Worm (Caenorhabditis elegans) whole organism, L1 larva: ENCODE measurements around the gene Y113G7B.12.
A peak's percentile ranks its signal among the peaks of the same experiment; 100 is the strongest.

Source experiments
- ama-1 ChIP-seq: fragments of 150-350 bp; optimal IDR thresholded peaks from 2 replicates; lab custom pipeline; 2014
- ces-1 ChIP-seq: fragments of 150-350 bp; optimal IDR thresholded peaks from 2 replicates; lab custom pipeline; 2014; ENCODE audit warnings: missing biosample characterization, missing genetic modification reagents, missing genetic modification characterization
- dsc-1 ChIP-seq: sonication (generic microtip); optimal IDR thresholded peaks from 2 replicates; lab custom pipeline; 2016; ENCODE audit warnings: mild to moderate bottlenecking, missing genetic modification characterization, missing compliant biosample characterization
- efl-1 ChIP-seq, 4 experiments: fragments of 150-350 bp; optimal IDR thresholded peaks in 3 of 4; peaks in 1 of 4; 1 replicate in 1 of 4; 2 replicates in 3 of 4; lab custom pipeline; 2014; ENCODE audit warnings: missing biosample characterization in 2 of 4, missing genetic modification characterization in 2 of 4, missing genetic modification reagents in 2 of 4
- efl-3 ChIP-seq: fragments of 200-800 bp; sonication (Bioruptor generic); optimal IDR thresholded peaks from 2 replicates; lab custom pipeline; 2018; ENCODE audit warnings: mild to moderate bottlenecking, missing genetic modification characterization, missing compliant biosample characterization
- egl-13 ChIP-seq: sonication (generic microtip); optimal IDR thresholded peaks from 2 replicates; lab custom pipeline; 2016; ENCODE audit warnings: missing genotype, missing genetic modification reagents, missing genetic modification characterization, missing compliant biosample characterization
- elt-2 ChIP-seq: sonication (generic microtip); optimal IDR thresholded peaks from 2 replicates; lab custom pipeline; 2016; ENCODE audit warnings: missing genetic modification characterization, mild to moderate bottlenecking, inconsistent platforms, missing compliant biosample characterization, missing genetic modification reagents
- hlh-17 ChIP-seq: fragments of 200-800 bp; sonication (Bioruptor generic); optimal IDR thresholded peaks from 2 replicates; lab custom pipeline; 2018; ENCODE audit warnings: missing genetic modification characterization, mild to moderate bottlenecking, missing compliant biosample characterization, moderate library complexity, borderline replicate concordance
- hpl-2 ChIP-seq: fragments of 150-350 bp; optimal IDR thresholded peaks from 2 replicates; lab custom pipeline; 2014; ENCODE audit warnings: missing biosample characterization, missing genetic modification reagents, missing genetic modification characterization
- lin-35 ChIP-seq, 2 experiments: fragments of 150-350 bp; optimal IDR thresholded peaks; 2 replicates each; lab custom pipeline; 2014; ENCODE audit warnings: missing biosample characterization in 2 of 2, missing genetic modification characterization in 2 of 2, missing genetic modification reagents in 2 of 2
- lin-39 ChIP-seq: fragments of 150-350 bp; optimal IDR thresholded peaks from 2 replicates; lab custom pipeline; 2014; ENCODE audit warnings: missing biosample characterization, missing genetic modification reagents, missing genetic modification characterization
- lsy-2 ChIP-seq, 2 experiments: fragments of 150-350 bp; optimal IDR thresholded peaks; 2 replicates each; lab custom pipeline; 2014; ENCODE audit warnings: missing biosample characterization in 2 of 2, missing genetic modification characterization in 2 of 2
- nhr-11 ChIP-seq: fragments of 150-350 bp; optimal IDR thresholded peaks from 2 replicates; lab custom pipeline; 2014; ENCODE audit warnings: missing biosample characterization, missing genetic modification characterization
- nhr-71 ChIP-seq: sonication (generic microtip); optimal IDR thresholded peaks from 2 replicates; lab custom pipeline; 2016; ENCODE audit warnings: mild to moderate bottlenecking, missing genetic modification characterization, moderate library complexity, missing compliant biosample characterization
- nhr-84 ChIP-seq: sonication (generic microtip); optimal IDR thresholded peaks from 2 replicates; lab custom pipeline; 2017; ENCODE audit warnings: missing biosample characterization, missing genetic modification characterization
- ztf-4 ChIP-seq: fragments of 150-350 bp; optimal IDR thresholded peaks from 2 replicates; lab custom pipeline; 2014; ENCODE audit warnings: missing biosample characterization, missing genetic modification characterization

Y113G7B.12 gene

DNA sequence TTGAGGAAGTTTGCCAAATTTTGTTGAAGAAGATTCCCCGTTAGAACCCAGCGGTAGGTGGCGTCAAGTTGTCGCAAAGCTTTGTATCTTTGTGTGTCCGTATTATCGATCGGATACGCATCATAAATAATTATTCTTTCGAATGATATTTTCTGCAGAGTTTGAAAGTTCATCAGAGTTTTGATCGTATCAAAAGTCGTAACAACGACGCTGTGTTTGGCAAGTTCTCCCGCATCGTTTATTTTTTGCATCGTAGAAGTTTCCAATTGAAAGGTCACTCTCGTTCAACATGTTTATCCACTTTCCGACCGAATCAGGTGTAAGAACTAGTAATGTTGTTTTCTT is 49.4 kb downstream of the Y113G7B.12 start:
- no peak for TF ChIP-seq lin-39 (tag; lab: Kevin White, UChicago)
- no peak for TF ChIP-seq nhr-11 (tag; lab: Kevin White, UChicago)
- no peak for TF ChIP-seq hlh-17 (GFP tag; lab: Kevin White, UChicago)

DNA sequence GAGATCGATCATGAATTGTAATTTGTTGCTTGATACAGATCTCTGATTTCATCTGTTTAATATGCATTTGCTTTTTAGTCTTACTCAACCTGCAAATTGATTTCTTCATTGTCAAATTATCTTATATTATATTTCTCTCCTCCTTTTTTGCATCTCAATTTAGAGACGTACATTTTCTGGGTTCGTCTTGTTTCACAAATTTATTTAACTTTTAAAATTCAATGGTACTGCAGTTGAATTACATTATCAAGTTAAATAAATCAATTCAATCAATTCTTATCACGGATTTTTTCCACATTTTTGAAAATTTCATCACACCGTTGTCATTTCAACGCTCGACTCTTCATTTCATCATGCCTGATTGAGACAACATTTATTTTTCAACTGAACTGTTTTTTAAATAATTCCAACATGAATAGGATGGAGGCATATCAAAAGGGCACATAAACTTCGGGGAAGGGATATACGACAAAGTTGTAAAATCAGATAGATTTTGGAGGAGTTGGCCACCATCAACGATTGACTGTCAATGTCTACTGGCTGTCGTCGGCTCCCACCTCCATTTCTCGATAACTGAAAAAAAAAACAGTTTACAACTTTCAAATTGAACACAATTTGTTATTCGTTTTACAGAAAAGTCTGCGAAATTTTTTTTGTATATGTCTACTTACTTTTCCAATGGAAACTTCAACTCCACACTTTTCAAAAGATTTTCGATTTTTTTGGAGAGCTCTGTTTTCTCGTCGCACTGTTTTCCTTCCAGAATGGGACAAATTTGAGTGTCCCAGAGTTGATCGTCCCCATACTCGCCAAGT is 50.0 kb downstream of the Y113G7B.12 start:
- peak; percentile 63 for TF ChIP-seq ama-1 (lab: Kevin White, UChicago)
- peak; percentile 73 for TF ChIP-seq elt-2 (tag; lab: Kevin White, UChicago)
- no peak for TF ChIP-seq efl-1 (optimal IDR thresholded peaks at IDR 0.05; lab: Kevin White, UChicago)
- TF ChIP-seq efl-1 (GFP tag; optimal IDR thresholded peaks at IDR 0.05 in 1 of 2; lab: Kevin White, UChicago) = peak in 1 of 2 experiments; percentile 59
- peak; percentile 9 for TF ChIP-seq nhr-71
- TF ChIP-seq nhr-84 = no peak
- peak; percentile 51 for TF ChIP-seq hpl-2 (GFP tag; lab: Kevin White, UChicago)
- peak in 1 of 2 experiments; percentile 60 for TF ChIP-seq lin-35 (GFP tag; optimal IDR thresholded peaks at IDR 0.05; lab: Kevin White, UChicago)
- no peak for TF ChIP-seq ztf-4 (tag; lab: Kevin White, UChicago)
- TF ChIP-seq, all 84 proteins: peak for 6

DNA sequence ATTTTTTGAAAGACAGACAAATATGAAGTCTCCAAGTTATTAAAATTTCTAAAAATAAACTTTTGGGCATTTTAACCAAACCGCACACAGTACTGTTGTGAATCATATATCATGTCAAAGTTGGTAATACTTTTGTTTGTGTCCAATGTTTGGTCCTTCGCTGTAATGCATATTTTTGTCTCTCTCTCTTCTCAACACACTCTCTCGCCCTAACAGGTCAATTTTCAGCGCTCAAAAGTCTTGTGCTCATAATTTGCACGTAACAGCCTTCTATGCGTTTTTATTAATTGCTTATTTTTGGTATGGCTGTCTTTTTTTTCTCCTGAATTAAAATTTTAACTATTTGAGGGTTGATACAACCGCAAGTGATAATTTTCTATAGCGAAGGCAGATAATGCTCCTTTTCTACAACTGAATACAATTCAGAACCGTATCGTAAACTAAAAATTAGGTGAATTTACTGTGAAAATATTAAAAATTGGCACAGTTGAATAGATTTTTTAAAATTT is 50.6 kb downstream of the Y113G7B.12 start:
- TF ChIP-seq lsy-2 (tag; optimal IDR thresholded peaks at IDR 0.05; lab: Kevin White, UChicago) (no peak), lin-35 (GFP tag; optimal IDR thresholded peaks at IDR 0.05; lab: Kevin White, UChicago) (no peak), lin-39 (tag; lab: Kevin White, UChicago) (no peak), hpl-2 (GFP tag; lab: Kevin White, UChicago) (no peak), ces-1 (GFP tag; lab: Kevin White, UChicago) (no peak), egl-13 (tag; lab: Kevin White, UChicago) (no peak), efl-3 (GFP tag; lab: Kevin White, UChicago) (no peak), dsc-1 (tag; lab: Kevin White, UChicago) (no peak), nhr-84 (no peak)
